Worm (Caenorhabditis elegans) whole organism, young adult: ENCODE measurements around the gene C32B5.7.

Experiments used
- F22D6.2 ChIP-seq: sonication (generic microtip); optimal IDR thresholded peaks from 2 replicates; lab custom pipeline; 2016; ENCODE audit warnings: mild to moderate bottlenecking, missing genetic modification characterization, missing compliant biosample characterization
- F49E8.2 ChIP-seq: sonication (generic microtip); optimal IDR thresholded peaks from 3 replicates; lab custom pipeline; 2017; ENCODE audit warnings: missing genetic modification characterization, mild to moderate bottlenecking, missing compliant biosample characterization, antibody characterized with exemption, moderate library complexity; ENCODE audit not compliant: insufficient read depth
- hsf-1 ChIP-seq: fragments of 200-800 bp; sonication (Bioruptor generic); IDR thresholded peaks from 2 replicates; pipeline ENCODE4 v1.3.6; 2022; ENCODE audit warnings: missing genetic modification reagents, missing genetic modification characterization, missing compliant biosample characterization
- lin-54 ChIP-seq: fragments of 200-800 bp; sonication (Bioruptor generic); optimal IDR thresholded peaks from 2 replicates; lab custom pipeline; 2018; ENCODE audit warnings: mild to moderate bottlenecking, missing genetic modification characterization, missing compliant biosample characterization
- mcd-1 ChIP-seq: fragments of 200-800 bp; sonication (Bioruptor generic); IDR thresholded peaks from 2 replicates; pipeline ENCODE4 v1.3.6; 2022; ENCODE audit warnings: missing genetic modification reagents, missing genetic modification characterization, missing compliant biosample characterization

DNA sequence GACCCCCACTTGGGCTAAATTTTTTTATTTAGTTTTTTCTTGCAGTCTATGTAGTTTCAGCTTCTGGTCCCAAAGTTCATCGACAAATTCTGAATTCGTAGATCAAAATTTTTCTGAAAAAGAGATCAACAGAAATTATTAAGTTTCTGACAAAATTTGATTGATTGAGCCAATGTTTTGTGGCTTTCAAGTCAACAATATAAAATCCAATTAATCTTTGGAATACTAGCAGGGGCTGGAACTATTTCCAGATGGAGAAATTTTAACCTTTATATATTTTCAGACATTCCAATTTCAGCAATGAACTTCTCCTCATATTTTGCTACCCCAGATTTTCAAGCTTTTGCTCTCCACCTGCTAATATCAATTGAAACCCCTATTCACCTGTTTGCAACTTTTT, 22.5 kb downstream of the C32B5.7 start, which contains the start of gene srh-274:
- TF ChIP-seq lin-54 (GFP tag; lab: Kevin White, UChicago), result no peak
- no peak for TF ChIP-seq mcd-1 (GFP tag; lab: Robert Waterston, UW)
- no peak for TF ChIP-seq F22D6.2 (tag; lab: Kevin White, UChicago)
- TF ChIP-seq hsf-1 (GFP tag; lab: Robert Waterston, UW), result no peak
- TF ChIP-seq F49E8.2, result no peak
